Worm (Caenorhabditis elegans) whole organism, late embryonic: ENCODE results near the gene K10B2.4.

ENCODE experiments used
- ceh-45 ChIP-seq: fragments of 200-800 bp; sonication (Bioruptor generic); IDR thresholded peaks from 2 replicates; pipeline ENCODE4 v1.3.6; 2022; ENCODE audit warnings: missing genetic modification reagents, missing genetic modification characterization, missing compliant biosample characterization
- ets-4 ChIP-seq: sonication (generic microtip); optimal IDR thresholded peaks from 2 replicates; lab custom pipeline; 2016; ENCODE audit warnings: missing genetic modification characterization, missing compliant biosample characterization
- fkh-10 ChIP-seq: fragments of 150-350 bp; optimal IDR thresholded peaks from 2 replicates; lab custom pipeline; 2014; ENCODE audit warnings: missing biosample characterization, missing genetic modification reagents, missing genetic modification characterization
- nfya-1 ChIP-seq: sonication (generic microtip); optimal IDR thresholded peaks from 2 replicates; lab custom pipeline; 2017; ENCODE audit warnings: missing genetic modification characterization, mild to moderate bottlenecking, missing compliant biosample characterization, antibody characterized with exemption, moderate library complexity
- pha-4 ChIP-seq: fragments of 150-350 bp; optimal IDR thresholded peaks from 2 replicates; lab custom pipeline; 2018; ENCODE audit warnings: missing biosample characterization, missing genetic modification reagents, missing genetic modification characterization
- ref-2 ChIP-seq: sonication (generic microtip); optimal IDR thresholded peaks from 2 replicates; lab custom pipeline; 2016; ENCODE audit warnings: missing genetic modification characterization, missing compliant biosample characterization
- tbx-2 ChIP-seq: sonication (generic microtip); optimal IDR thresholded peaks from 2 replicates; lab custom pipeline; 2016; ENCODE audit warnings: missing genetic modification characterization, missing compliant biosample characterization
- unc-55 ChIP-seq: sonication (generic microtip); optimal IDR thresholded peaks from 2 replicates; lab custom pipeline; 2017; ENCODE audit warnings: missing biosample characterization, missing genetic modification reagents, missing genetic modification characterization
- unc-86 ChIP-seq: sonication (generic microtip); optimal IDR thresholded peaks from 2 replicates; lab custom pipeline; 2016; ENCODE audit warnings: missing genetic modification characterization, missing compliant biosample characterization
- zip-5 ChIP-seq: sonication (generic microtip); optimal IDR thresholded peaks from 2 replicates; lab custom pipeline; 2016; ENCODE audit warnings: missing genetic modification characterization, missing compliant biosample characterization

ce11 chrII:6380866-6381265 is 20.1 kb upstream of the K10B2.4 start, which contains the start of gene F58F12.12:
- TF ChIP-seq zip-5 (tag; lab: Kevin White, UChicago) (no peak), ceh-45 (no peak), ets-4 (tag; lab: Kevin White, UChicago) (no peak), unc-55 (GFP tag; lab: Kevin White, UChicago) (no peak), nfya-1 (tag; lab: Kevin White, UChicago) (no peak), pha-4 (tag; lab: Kevin White, UChicago) (no peak), ref-2 (tag; lab: Kevin White, UChicago) (no peak), fkh-10 (no peak), unc-86 (tag; lab: Kevin White, UChicago) (no peak), tbx-2 (tag; lab: Kevin White, UChicago) (no peak)
